Fruit fly (Drosophila melanogaster): ENCODE data around the gene Cad87A.

The Cad87A gene

DNA sequence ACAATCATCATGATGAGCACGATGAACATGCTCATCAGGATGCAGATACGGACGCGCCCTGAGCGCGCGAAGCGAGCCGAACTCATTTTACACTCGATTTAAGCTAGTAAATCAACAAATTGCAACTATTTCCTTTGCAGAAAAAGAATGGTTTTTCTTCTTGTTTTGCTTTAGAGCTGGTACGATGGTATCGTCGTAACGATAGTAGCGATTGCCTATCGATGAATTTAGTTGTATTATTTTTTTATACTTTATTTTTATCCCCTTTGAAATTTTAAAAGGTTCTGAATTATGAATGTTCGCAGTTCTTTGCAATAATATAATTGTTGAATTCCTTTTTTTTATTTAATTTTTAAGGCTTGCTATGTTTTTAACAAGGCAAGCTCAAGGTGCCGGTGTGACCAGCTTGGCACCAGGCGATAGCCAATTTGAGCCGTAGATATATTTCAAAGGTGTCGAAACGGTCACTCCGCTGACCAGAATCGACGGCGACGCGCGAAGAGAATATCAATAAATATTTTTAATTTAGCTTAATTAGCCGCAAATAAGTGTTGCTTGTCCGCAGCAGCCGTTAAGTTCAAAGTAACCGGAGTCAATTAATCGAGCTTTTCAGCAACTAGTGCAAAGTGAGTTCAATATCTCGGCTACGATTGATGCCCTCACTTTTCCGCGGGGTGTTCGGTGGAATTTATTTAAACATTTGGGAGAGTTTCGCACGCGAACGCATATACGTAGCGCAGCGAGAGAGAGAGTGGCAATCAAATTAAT, 18.5 kb upstream of the Cad87A start, which contains the start of the genes CG12213 and GC1 (continued):
- peak; percentile 93 for TF ChIP-seq ato (GFP tag; IDR thresholded peaks at IDR 0.05; ENCODE audit: partially characterized antibody)
- no peak for TF ChIP-seq ken (GFP tag; IDR thresholded peaks at IDR 0.05)
- peak; percentile 98 for TF ChIP-seq Bgb (GFP tag; IDR thresholded peaks at IDR 0.05; ENCODE audit: partially characterized antibody)
- TF ChIP-seq lilli (GFP tag; optimal IDR thresholded peaks at IDR 0.05) = peak; percentile 61
- peak; percentile 76 for TF ChIP-seq Dp (GFP tag; optimal IDR thresholded peaks at IDR 0.05)
- peak; percentile 29 to 62 for TF ChIP-seq Trl (optimal IDR thresholded peaks at IDR 0.05)
- peak; percentile 4 for TF ChIP-seq Trl (GFP tag; optimal IDR thresholded peaks at IDR 0.05)
- peak; percentile 82 for TF ChIP-seq CG10267 (tag; optimal IDR thresholded peaks at IDR 0.05)
- peak; percentile 53 for TF ChIP-seq CHES-1-like (GFP tag; optimal IDR thresholded peaks at IDR 0.05)
- TF ChIP-seq bowl (GFP tag; IDR thresholded peaks at IDR 0.05) = no peak
- no peak for TF ChIP-seq wor (GFP tag; IDR thresholded peaks at IDR 0.05)
- peak; percentile 99 for TF ChIP-seq CG34224 (GFP tag; IDR thresholded peaks at IDR 0.05; ENCODE audit: partially characterized antibody)
- peak; percentile 80 for TF ChIP-seq pzg (GFP tag; optimal IDR thresholded peaks at IDR 0.05)
- peak; percentile 10 for TF ChIP-seq Dad (GFP tag; optimal IDR thresholded peaks at IDR 0.05)

DNA sequence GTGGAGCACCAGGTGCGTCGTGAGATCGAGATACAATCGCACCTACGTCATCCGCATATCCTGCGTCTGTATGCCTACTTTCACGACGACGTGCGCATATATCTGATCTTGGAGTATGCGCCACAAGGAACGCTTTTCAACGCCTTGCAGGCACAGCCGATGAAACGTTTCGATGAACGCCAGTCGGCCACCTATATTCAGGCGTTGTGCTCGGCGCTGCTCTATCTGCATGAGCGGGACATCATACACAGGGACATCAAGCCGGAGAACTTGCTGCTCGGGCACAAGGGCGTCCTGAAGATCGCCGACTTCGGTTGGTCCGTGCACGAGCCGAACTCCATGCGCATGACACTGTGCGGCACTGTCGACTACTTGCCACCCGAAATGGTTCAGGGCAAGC, 15.1 kb upstream of the Cad87A start:
- TF ChIP-seq vnd (GFP tag; IDR thresholded peaks at IDR 0.05; ENCODE audit: partially characterized antibody) = 0 out of 3 replicates have a peak, but pooled peaks have one; percentile 18
- no peak for TF ChIP-seq CG14014 (GFP tag; IDR thresholded peaks at IDR 0.05)
- peak; percentile 51 for TF ChIP-seq Med (GFP tag)
- no peak for TF ChIP-seq HmgD (GFP tag; optimal IDR thresholded peaks at IDR 0.05)
- peak; percentile 59 for TF ChIP-seq CG8478 (optimal IDR thresholded peaks at IDR 0.05)
- 0 out of 3 replicates have a peak, but pooled peaks have one; percentile 22 for TF ChIP-seq CG11456 (GFP tag; IDR thresholded peaks at IDR 0.05)
- TF ChIP-seq Ets65A (GFP tag) = peak; percentile 88

DNA sequence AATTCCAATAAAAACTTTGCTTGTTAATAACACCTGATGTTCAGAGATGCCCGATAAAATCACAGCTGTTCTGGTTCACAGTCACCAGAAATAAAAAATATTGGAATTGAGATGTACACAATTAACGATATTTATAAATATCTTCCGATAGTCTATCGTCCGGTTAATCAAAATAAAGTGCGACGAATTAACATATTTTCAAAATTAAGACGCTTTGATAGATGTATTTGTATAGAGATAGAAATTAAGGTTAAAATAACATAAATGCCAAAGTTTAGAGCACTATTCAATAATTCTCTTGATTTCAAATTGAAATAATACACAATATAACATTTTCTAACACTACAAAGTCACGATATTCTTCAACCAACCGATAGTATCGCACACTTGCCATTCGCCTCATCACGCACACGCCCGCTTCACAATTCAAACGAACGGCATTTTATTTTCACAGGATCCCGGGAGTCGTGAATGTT, 13.8 kb upstream of the Cad87A start, which contains the start of the genes CG3281 and aurA:
TSS of gene CG3281 (minus strand) at position 67 of the 476 bp plus-strand sequence.
TSS of gene aurA (plus strand) at position 386 of the 476 bp plus-strand sequence.
- TF ChIP-seq Ssrp (tag; optimal IDR thresholded peaks at IDR 0.05) (peak; percentile 43), ranshi (GFP tag; IDR thresholded peaks at IDR 0.05) (peak; percentile 25; the same call in 1 of the 2 replicates), CG11456 (GFP tag; IDR thresholded peaks at IDR 0.05) (0 out of 3 replicates have a peak, but pooled peaks have one; percentile 64), HmgZ (tag; optimal IDR thresholded peaks at IDR 0.05) (peak; percentile 66), Doc3 (GFP tag; IDR thresholded peaks at IDR 0.05; ENCODE audit: partially characterized antibody) (peak; percentile 98), CG4328 (GFP tag; optimal IDR thresholded peaks at IDR 0.05) (peak; percentile 62), CG6791 (GFP tag; IDR thresholded peaks at IDR 0.05; ENCODE audit: partially characterized antibody) (peak; percentile 92), peb (GFP tag; IDR thresholded peaks at IDR 0.05) (no peak), mld (GFP tag; IDR thresholded peaks at IDR 0.05; ENCODE audit: partially characterized antibody) (peak; percentile 83; the same call in 2 of the 3 replicates), ham (GFP tag; IDR thresholded peaks at IDR 0.05) (no peak), MBD-R2 (GFP tag; IDR thresholded peaks at IDR 0.05) (peak; percentile 71), CG12659 (GFP tag; optimal IDR thresholded peaks at IDR 0.05) (peak; percentile 88), Optix (GFP tag; IDR thresholded peaks at IDR 0.05) (no peak), Adf1 (GFP tag; IDR thresholded peaks at IDR 0.05) (no peak), Blimp-1 (GFP tag; optimal IDR thresholded peaks at IDR 0.05) (no peak), CG4617 (GFP tag; optimal IDR thresholded peaks at IDR 0.05; ENCODE audit: borderline replicate concordance) (peak; percentile 71), CG14860 (GFP tag; IDR thresholded peaks at IDR 0.05; ENCODE audit: partially characterized antibody) (peak; percentile 96), ttk (GFP tag; IDR thresholded peaks at IDR 0.05) (peak; percentile 50), CG32767 (GFP tag; IDR thresholded peaks at IDR 0.05) (peak; percentile 31; the same call in 1 of the 2 replicates), C15 (GFP tag; IDR thresholded peaks at IDR 0.05) (no peak), sna (GFP tag; IDR thresholded peaks at IDR 0.05; ENCODE audit: partially characterized antibody) (peak; percentile 99), CG18476 (GFP tag; optimal IDR thresholded peaks at IDR 0.05) (peak; percentile 53), Elba2 (GFP tag; optimal IDR thresholded peaks at IDR 0.05) (peak; percentile 84), CG12155 (GFP tag; optimal IDR thresholded peaks at IDR 0.05) (peak; percentile 76), Sry-β (GFP tag; optimal IDR thresholded peaks at IDR 0.05) (peak; percentile 88), da (GFP tag; optimal IDR thresholded peaks at IDR 0.05) (no peak), CG7928 (GFP tag; optimal IDR thresholded peaks at IDR 0.05) (peak; percentile 7)

All from whole organism, embryonic.